Fruit fly (Drosophila melanogaster) whole organism, embryonic: ENCODE results near the gene Top3beta.

Experiments used
- B-H2 ChIP-seq: fragments of 200-800 bp; sonication (Bioruptor generic); optimal IDR thresholded peaks from 2 replicates; lab custom pipeline; 2018; ENCODE audit warnings: missing biosample characterization, mild to moderate bottlenecking, missing genetic modification characterization
- CG11723 ChIP-seq: fragments of 200-800 bp; sonication (Bioruptor generic); optimal IDR thresholded peaks from 2 replicates; lab custom pipeline; 2017; ENCODE audit warnings: missing biosample characterization, mild to moderate bottlenecking, missing genetic modification characterization
- CG12942 ChIP-seq: fragments of 200-800 bp; sonication (Bioruptor generic); optimal IDR thresholded peaks from 3 replicates; lab custom pipeline; 2016; ENCODE audit warnings: missing biosample characterization, missing genetic modification characterization
- CG14710 ChIP-seq: fragments of 200-800 bp; sonication (Bioruptor generic); optimal IDR thresholded peaks from 3 replicates; lab custom pipeline; 2019; ENCODE audit warnings: missing biosample characterization, mild to moderate bottlenecking, missing genetic modification characterization, moderate library complexity
- CG1832 ChIP-seq: fragments of 200-800 bp; sonication (Bioruptor generic); optimal IDR thresholded peaks from 2 replicates; lab custom pipeline; 2017; ENCODE audit warnings: missing biosample characterization, mild to moderate bottlenecking, missing genetic modification characterization, inconsistent platforms
- CG30020 ChIP-seq: fragments of 200-800 bp; optimal IDR thresholded peaks from 2 replicates; lab custom pipeline; 2019; ENCODE audit warnings: missing biosample characterization, mild to moderate bottlenecking, missing genetic modification characterization, moderate library complexity
- CG3995 ChIP-seq: fragments of 200-800 bp; sonication (Bioruptor generic); optimal IDR thresholded peaks from 3 replicates; lab custom pipeline; 2016; ENCODE audit warnings: missing biosample characterization, missing genetic modification characterization
- CG42726 ChIP-seq: fragments of 200-800 bp; sonication (Bioruptor generic); IDR thresholded peaks from 2 replicates; pipeline ENCODE4 v1.3.6; 2022; ENCODE audit warnings: missing biosample characterization, missing genetic modification characterization; ENCODE audit not compliant: partially characterized antibody
- CG4820 ChIP-seq: fragments of 200-800 bp; sonication (Bioruptor generic); optimal IDR thresholded peaks from 3 replicates; lab custom pipeline; 2016; ENCODE audit warnings: missing biosample characterization, missing genetic modification characterization
- CG7556 ChIP-seq: fragments of 200-800 bp; sonication (Bioruptor generic); optimal IDR thresholded peaks from 2 replicates; lab custom pipeline; 2017; ENCODE audit warnings: missing biosample characterization, mild to moderate bottlenecking, missing genetic modification characterization
- CG7928 ChIP-seq: fragments of 200-800 bp; sonication (Bioruptor generic); optimal IDR thresholded peaks from 2 replicates; lab custom pipeline; 2017; ENCODE audit warnings: missing biosample characterization, mild to moderate bottlenecking, missing genetic modification characterization
- CG8359 ChIP-seq: fragments of 200-800 bp; sonication (Bioruptor generic); optimal IDR thresholded peaks from 2 replicates; lab custom pipeline; 2017; ENCODE audit warnings: missing biosample characterization, mild to moderate bottlenecking, missing genetic modification characterization, borderline replicate concordance
- CG8765 ChIP-seq: fragments of 200-800 bp; sonication (Bioruptor generic); IDR thresholded peaks from 2 replicates; pipeline ENCODE4 v1.3.6; 2022; ENCODE audit warnings: missing biosample characterization, missing genetic modification characterization
- CG9215 ChIP-seq: fragments of 200-800 bp; sonication (Bioruptor generic); IDR thresholded peaks from 2 replicates; pipeline ENCODE4 v1.3.6; 2022; ENCODE audit warnings: missing biosample characterization, missing genetic modification characterization
- CG9817 ChIP-seq: fragments of 200-800 bp; sonication (Bioruptor generic); optimal IDR thresholded peaks from 2 replicates; lab custom pipeline; 2018; ENCODE audit warnings: missing biosample characterization, mild to moderate bottlenecking, missing genetic modification characterization, moderate library complexity
- D19B ChIP-seq: fragments of 200-800 bp; sonication (Bioruptor generic); optimal IDR thresholded peaks from 2 replicates; lab custom pipeline; 2017; ENCODE audit warnings: missing biosample characterization, mild to moderate bottlenecking, missing genetic modification characterization
- Doc3 ChIP-seq: fragments of 200-800 bp; sonication (Bioruptor generic); IDR thresholded peaks from 3 replicates; pipeline ENCODE4 v1.3.6; 2022; ENCODE audit warnings: missing biosample characterization, missing genetic modification characterization; ENCODE audit not compliant: partially characterized antibody
- E2f2 ChIP-seq: fragments of 200-800 bp; sonication (Bioruptor generic); IDR thresholded peaks from 2 replicates; pipeline ENCODE4 v1.3.6; 2022; ENCODE audit warnings: missing biosample characterization, missing genetic modification characterization
- ERR ChIP-seq: fragments of 200-800 bp; sonication (Bioruptor generic); optimal IDR thresholded peaks from 2 replicates; lab custom pipeline; 2016; ENCODE audit warnings: missing biosample characterization, missing genetic modification characterization
- Eip74EF ChIP-seq, 2 experiments: fragments of 200-800 bp in 1 of 2; fragments of >200 bp in 1 of 2; sonication (Bioruptor generic) in 1 of 2; optimal IDR thresholded peaks; 2 replicates each; lab custom pipeline; 2017 to 2019; ENCODE audit warnings: missing biosample characterization in 2 of 2, missing genetic modification characterization in 2 of 2, mild to moderate bottlenecking in 1 of 2, moderate library complexity in 1 of 2
- H15 ChIP-seq: fragments of 200-800 bp; sonication (Bioruptor generic); IDR thresholded peaks from 3 replicates; pipeline ENCODE4 v1.3.6; 2022; ENCODE audit warnings: missing biosample characterization, missing genetic modification characterization
- H2.0 ChIP-seq: fragments of 200-800 bp; sonication (Bioruptor generic); IDR thresholded peaks from 2 replicates; pipeline ENCODE4 v1.3.6; 2022; ENCODE audit warnings: missing biosample characterization, missing genetic modification characterization
- HHEX ChIP-seq: fragments of 200-800 bp; sonication (Bioruptor generic); optimal IDR thresholded peaks from 3 replicates; lab custom pipeline; 2017; ENCODE audit warnings: missing biosample characterization, mild to moderate bottlenecking, missing genetic modification characterization, missing genetic modification reagents
- MBD-R2 ChIP-seq: fragments of 200-800 bp; sonication (Bioruptor generic); IDR thresholded peaks from 2 replicates; pipeline ENCODE4 v1.3.6; 2022; ENCODE audit warnings: missing biosample characterization, missing genetic modification characterization
- MTF-1 ChIP-seq: fragments of 200-800 bp; sonication (Bioruptor generic); optimal IDR thresholded peaks from 2 replicates; lab custom pipeline; 2018; ENCODE audit warnings: missing biosample characterization, mild to moderate bottlenecking, missing genetic modification characterization, borderline replicate concordance
- NFAT ChIP-seq: fragments of 200-800 bp; sonication (Bioruptor generic); IDR thresholded peaks from 2 replicates; pipeline ENCODE4 v1.3.6; 2022; ENCODE audit warnings: missing biosample characterization, missing genetic modification characterization
- Nf-YC ChIP-seq: fragments of 200-800 bp; optimal IDR thresholded peaks from 3 replicates; lab custom pipeline; 2019; ENCODE audit warnings: missing biosample characterization, mild to moderate bottlenecking, missing genetic modification characterization, moderate library complexity
- aop ChIP-seq: fragments of 200-800 bp; sonication (Bioruptor generic); IDR thresholded peaks from 2 replicates; pipeline ENCODE4 v1.3.6; 2022; ENCODE audit warnings: missing biosample characterization, missing genetic modification characterization
- ash1 ChIP-seq: fragments of 200-800 bp; sonication (Bioruptor generic); optimal IDR thresholded peaks from 2 replicates; lab custom pipeline; 2018; ENCODE audit warnings: missing biosample characterization, mild to moderate bottlenecking, missing genetic modification characterization
- chm ChIP-seq: fragments of 200-800 bp; sonication (Bioruptor generic); IDR thresholded peaks from 2 replicates; pipeline ENCODE4 v1.3.6; 2022; ENCODE audit warnings: missing biosample characterization, missing genetic modification characterization
- corto ChIP-seq: fragments of 200-800 bp; sonication (Bioruptor generic); optimal IDR thresholded peaks from 2 replicates; lab custom pipeline; 2016; ENCODE audit warnings: missing biosample characterization, mild to moderate bottlenecking, missing genetic modification characterization, moderate library complexity
- da ChIP-seq: fragments of 200-800 bp; sonication (Bioruptor generic); optimal IDR thresholded peaks from 2 replicates; lab custom pipeline; 2016; ENCODE audit warnings: missing biosample characterization, missing genetic modification characterization
- dmrt99B ChIP-seq: fragments of 200-800 bp; sonication (Bioruptor generic); optimal IDR thresholded peaks from 2 replicates; lab custom pipeline; 2018; ENCODE audit warnings: missing biosample characterization, mild to moderate bottlenecking, missing genetic modification characterization, moderate library complexity
- dpn ChIP-seq, 2 experiments: fragments of 200-800 bp; sonication (Bioruptor generic); optimal IDR thresholded peaks; 3 replicates each; lab custom pipeline; 2016; ENCODE audit warnings: missing biosample characterization in 2 of 2, missing genetic modification characterization in 2 of 2
- fd3F ChIP-seq: fragments of 200-800 bp; sonication (Bioruptor generic); optimal IDR thresholded peaks from 2 replicates; lab custom pipeline; 2018; ENCODE audit warnings: missing biosample characterization, mild to moderate bottlenecking, missing genetic modification characterization, moderate library complexity
- hth ChIP-seq: fragments of >200 bp; optimal IDR thresholded peaks from 2 replicates; lab custom pipeline; 2017; ENCODE audit warnings: inconsistent platforms
- inv ChIP-seq: fragments of 200-800 bp; sonication (Bioruptor generic); IDR thresholded peaks from 2 replicates; pipeline ENCODE4 v1.3.6; 2022; ENCODE audit warnings: missing biosample characterization, missing genetic modification characterization; ENCODE audit not compliant: partially characterized antibody
- lilli ChIP-seq: fragments of 200-800 bp; sonication (Bioruptor generic); optimal IDR thresholded peaks from 3 replicates; lab custom pipeline; 2016; ENCODE audit warnings: missing biosample characterization, missing genetic modification characterization
- pho ChIP-seq: fragments of 200-800 bp; sonication (Bioruptor generic); optimal IDR thresholded peaks from 2 replicates; lab custom pipeline; 2016; ENCODE audit warnings: missing biosample characterization, missing genetic modification characterization
- phol ChIP-seq: fragments of 200-800 bp; sonication (Bioruptor generic); optimal IDR thresholded peaks from 3 replicates; lab custom pipeline; 2018; ENCODE audit warnings: missing biosample characterization, mild to moderate bottlenecking, missing genetic modification characterization, moderate library complexity
- pros ChIP-seq: fragments of 200-800 bp; sonication (Bioruptor generic); optimal IDR thresholded peaks from 3 replicates; lab custom pipeline; 2019; ENCODE audit warnings: missing biosample characterization, mild to moderate bottlenecking, missing genetic modification characterization, moderate library complexity
- repo ChIP-seq: fragments of 200-800 bp; sonication (Bioruptor generic); optimal IDR thresholded peaks from 2 replicates; lab custom pipeline; 2016; ENCODE audit warnings: missing biosample characterization, missing genetic modification characterization
- scrt ChIP-seq: fragments of 200-800 bp; sonication (Bioruptor generic); optimal IDR thresholded peaks from 2 replicates; lab custom pipeline; 2018; ENCODE audit warnings: missing biosample characterization, mild to moderate bottlenecking, missing genetic modification characterization, moderate library complexity
- seq ChIP-seq: fragments of 200-800 bp; sonication (Bioruptor generic); IDR thresholded peaks from 2 replicates; pipeline ENCODE4 v1.3.6; 2022; ENCODE audit warnings: missing biosample characterization, missing genetic modification characterization
- sqz ChIP-seq: fragments of 200-800 bp; sonication (Bioruptor generic); optimal IDR thresholded peaks from 3 replicates; lab custom pipeline; 2018; ENCODE audit warnings: missing biosample characterization, mild to moderate bottlenecking, missing genetic modification characterization
- ssp ChIP-seq: fragments of 200-800 bp; sonication (Bioruptor generic); IDR thresholded peaks from 2 replicates; pipeline ENCODE4 v1.3.6; 2022; ENCODE audit warnings: missing biosample characterization, missing genetic modification characterization
- sug ChIP-seq: fragments of 200-800 bp; optimal IDR thresholded peaks from 2 replicates; lab custom pipeline; 2019; ENCODE audit warnings: missing biosample characterization, mild to moderate bottlenecking, missing genetic modification characterization, moderate library complexity
- twi ChIP-seq: fragments of 200-800 bp; optimal IDR thresholded peaks from 2 replicates; lab custom pipeline; 2019; ENCODE audit warnings: missing biosample characterization, mild to moderate bottlenecking, missing genetic modification characterization, moderate library complexity
- z ChIP-seq: fragments of 200-800 bp; sonication (Bioruptor generic); IDR thresholded peaks from 3 replicates; pipeline ENCODE4 v1.3.6; 2022; ENCODE audit warnings: missing biosample characterization, missing genetic modification characterization
- zen2 ChIP-seq: fragments of 200-800 bp; sonication (Bioruptor generic); IDR thresholded peaks from 3 replicates; pipeline ENCODE4 v1.3.6; 2022; ENCODE audit warnings: missing biosample characterization, missing genetic modification characterization; ENCODE audit not compliant: partially characterized antibody

The Top3beta gene

DNA sequence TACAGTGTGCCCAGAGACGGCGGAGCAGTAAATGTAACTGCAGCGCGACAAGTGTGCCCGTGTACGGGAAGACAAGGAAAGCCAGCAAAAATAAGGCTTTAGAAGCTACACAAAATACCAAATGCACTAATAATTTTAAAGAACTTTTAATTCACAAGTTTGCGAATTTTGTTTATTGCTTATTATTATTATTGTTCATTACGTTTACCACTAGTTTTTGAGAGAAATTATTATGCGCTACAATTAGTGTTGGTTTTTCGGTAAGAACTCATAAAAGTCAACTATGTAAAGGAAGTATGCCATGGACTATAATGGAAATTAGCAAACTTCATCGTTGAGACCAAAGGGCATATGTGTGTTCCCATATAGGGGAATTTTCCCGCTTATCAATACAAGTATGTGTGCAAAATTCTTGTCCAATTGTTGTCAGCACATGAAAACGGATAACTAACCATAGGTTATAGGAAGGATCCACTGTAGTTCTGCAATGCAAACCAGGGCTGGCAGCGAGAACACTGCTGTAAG, 20.5 kb downstream of the Top3beta start, which contains the start of gene schlank (continued):
- TF ChIP-seq H2.0 (peak; percentile 63), HHEX (GFP tag; lab: Kevin White, UChicago) (peak; percentile 12), hth (lab: Kevin White, UChicago) (no peak), scrt (GFP tag; lab: Kevin White, UChicago) (no peak), MBD-R2 (GFP tag; lab: Robert Waterston, UW) (no peak), chm (GFP tag; lab: Robert Waterston, UW) (no peak; the same call in 1 of the 2 replicates), CG1832 (GFP tag; lab: Kevin White, UChicago) (no peak), twi (tag; lab: Kevin White, UChicago) (no peak), CG8765 (GFP tag; lab: Robert Waterston, UW) (no peak), CG11723 (GFP tag; lab: Kevin White, UChicago) (peak; percentile 28), Eip74EF (GFP tag; optimal IDR thresholded peaks at IDR 0.05; lab: Kevin White, UChicago) (no peak), lilli (peak; percentile 72), MTF-1 (no peak), fd3F (GFP tag; lab: Kevin White, UChicago) (peak; percentile 22), CG14710 (tag; lab: Kevin White, UChicago) (peak; percentile 62), CG30020 (tag; lab: Kevin White, UChicago) (peak; percentile 38), D19B (no peak), CG4820 (GFP tag; lab: Kevin White, UChicago) (no peak), aop (GFP tag; lab: Robert Waterston, UW) (0 out of 2 replicates have a peak, but pooled peaks have one; percentile 20), dmrt99B (no peak), z (no peak), corto (no peak), pros (GFP tag; lab: Kevin White, UChicago) (no peak), repo (GFP tag; lab: Kevin White, UChicago) (peak; percentile 24), CG9817 (tag; lab: Kevin White, UChicago) (no peak), E2f2 (GFP tag; lab: Robert Waterston, UW) (peak; percentile 39; the same call in 1 of the 2 replicates), pho (peak; percentile 56), ash1 (GFP tag; lab: Kevin White, UChicago) (no peak), seq (peak; percentile 52; the same call in 1 of the 2 replicates), inv (GFP tag; lab: Robert Waterston, UW) (no peak), CG9215 (peak; percentile 48; the same call in 1 of the 2 replicates), CG12942 (GFP tag; lab: Kevin White, UChicago) (peak; percentile 29), CG8359 (no peak), Doc3 (GFP tag; lab: Robert Waterston, UW) (no peak), phol (tag; lab: Kevin White, UChicago) (peak; percentile 61), CG7556 (GFP tag; lab: Kevin White, UChicago) (peak; percentile 16), B-H2 (GFP tag; lab: Kevin White, UChicago) (no peak), da (GFP tag; lab: Kevin White, UChicago) (no peak), NFAT (GFP tag; lab: Robert Waterston, UW) (peak; percentile 61), H15 (GFP tag; lab: Robert Waterston, UW) (peak; percentile 45; the same call in 1 of the 3 replicates), ERR (GFP tag; lab: Kevin White, UChicago) (peak; percentile 46), CG42726 (GFP tag; lab: Robert Waterston, UW) (no peak), sqz (GFP tag; lab: Kevin White, UChicago) (no peak), dpn (GFP tag; optimal IDR thresholded peaks at IDR 0.05; lab: Kevin White, UChicago) (peak; percentile 56 to 57), CG3995 (GFP tag; lab: Kevin White, UChicago) (no peak), sug (tag; lab: Kevin White, UChicago) (peak; percentile 36), Nf-YC (tag; lab: Kevin White, UChicago) (peak; percentile 22), zen2 (GFP tag; lab: Robert Waterston, UW) (no peak), ssp (GFP tag; lab: Robert Waterston, UW) (peak; percentile 76), CG7928 (GFP tag; lab: Kevin White, UChicago) (peak; percentile 85)
